Worm (Caenorhabditis elegans) whole organism, L1 larva: ENCODE results near the gene F59B10.2.

Experiments used
- C04F5.9 ChIP-seq: sonication (generic microtip); optimal IDR thresholded peaks from 2 replicates; lab custom pipeline; 2016; ENCODE audit warnings: missing genetic modification characterization, missing compliant biosample characterization
- C16A3.4 ChIP-seq: fragments of 150-350 bp; optimal IDR thresholded peaks from 2 replicates; lab custom pipeline; 2014; ENCODE audit warnings: missing biosample characterization, missing genetic modification characterization
- C34B4.2 ChIP-seq: sonication (generic microtip); optimal IDR thresholded peaks from 2 replicates; lab custom pipeline; 2017; ENCODE audit warnings: mild to moderate bottlenecking, missing genetic modification characterization, missing compliant biosample characterization
- F16B12.6 ChIP-seq: fragments of 150-350 bp; optimal IDR thresholded peaks from 2 replicates; lab custom pipeline; 2014; ENCODE audit warnings: missing biosample characterization, missing genetic modification characterization
- aha-1 ChIP-seq: fragments of 150-350 bp; optimal IDR thresholded peaks from 2 replicates; lab custom pipeline; 2014; ENCODE audit warnings: missing biosample characterization, missing genetic modification characterization
- alr-1 ChIP-seq: fragments of 200-800 bp; sonication (Bioruptor generic); optimal IDR thresholded peaks from 2 replicates; lab custom pipeline; 2018; ENCODE audit warnings: borderline replicate concordance, mild to moderate bottlenecking, missing genetic modification characterization, missing compliant biosample characterization
- ama-1 ChIP-seq: fragments of 150-350 bp; optimal IDR thresholded peaks from 2 replicates; lab custom pipeline; 2014
- ceh-63 ChIP-seq: fragments of 200-800 bp; sonication (Bioruptor generic); optimal IDR thresholded peaks from 2 replicates; lab custom pipeline; 2018; ENCODE audit warnings: mild to moderate bottlenecking, missing genetic modification characterization, missing compliant biosample characterization
- ceh-8 ChIP-seq: fragments of 200-800 bp; sonication (Bioruptor generic); optimal IDR thresholded peaks from 2 replicates; lab custom pipeline; 2018; ENCODE audit warnings: mild to moderate bottlenecking, missing genetic modification characterization, moderate library complexity, missing compliant biosample characterization
- ceh-82 ChIP-seq, 3 experiments: fragments of 150-350 bp in 1 of 3; sonication (generic microtip) in 2 of 3; optimal IDR thresholded peaks; 2 replicates each; lab custom pipeline; 2014 to 2017; ENCODE audit warnings: missing biosample characterization in 3 of 3, missing genetic modification characterization in 3 of 3
- ceh-88 ChIP-seq: fragments of 200-800 bp; sonication (Bioruptor generic); IDR thresholded peaks from 2 replicates; pipeline ENCODE4 v1.3.6; 2022; ENCODE audit warnings: missing genetic modification characterization, missing compliant biosample characterization
- ceh-90 ChIP-seq: sonication (generic microtip); optimal IDR thresholded peaks from 2 replicates; lab custom pipeline; 2016; ENCODE audit warnings: missing genetic modification characterization, missing compliant biosample characterization
- dpl-1 ChIP-seq, 3 experiments: fragments of 150-350 bp in 2 of 3; sonication (generic microtip) in 1 of 3; optimal IDR thresholded peaks; 2 replicates each; lab custom pipeline; 2014 to 2017; ENCODE audit warnings: missing biosample characterization in 3 of 3, missing genetic modification characterization in 3 of 3, missing genetic modification reagents in 3 of 3
- efl-1 ChIP-seq, 4 experiments: fragments of 150-350 bp; optimal IDR thresholded peaks in 3 of 4; peaks in 1 of 4; 1 replicate in 1 of 4; 2 replicates in 3 of 4; lab custom pipeline; 2014; ENCODE audit warnings: missing biosample characterization in 2 of 4, missing genetic modification characterization in 2 of 4, missing genetic modification reagents in 2 of 4
- efl-3 ChIP-seq: fragments of 200-800 bp; sonication (Bioruptor generic); optimal IDR thresholded peaks from 2 replicates; lab custom pipeline; 2018; ENCODE audit warnings: mild to moderate bottlenecking, missing genetic modification characterization, missing compliant biosample characterization
- egl-13 ChIP-seq: sonication (generic microtip); optimal IDR thresholded peaks from 2 replicates; lab custom pipeline; 2016; ENCODE audit warnings: missing genotype, missing genetic modification reagents, missing genetic modification characterization, missing compliant biosample characterization
- egl-27 ChIP-seq, 2 experiments: fragments of 150-350 bp in 1 of 2; sonication (generic microtip); optimal IDR thresholded peaks; 3 replicates each; lab custom pipeline; 2017 to 2018; ENCODE audit warnings: missing biosample characterization in 2 of 2, missing genetic modification characterization in 2 of 2, missing genetic modification reagents in 2 of 2
- ets-5 ChIP-seq: fragments of 200-800 bp; sonication (Bioruptor generic); IDR thresholded peaks from 2 replicates; pipeline ENCODE4 v1.3.6; 2022; ENCODE audit warnings: missing genetic modification characterization, missing compliant biosample characterization
- fos-1 ChIP-seq: fragments of 150-350 bp; optimal IDR thresholded peaks from 2 replicates; lab custom pipeline; 2014; ENCODE audit warnings: missing biosample characterization, missing genetic modification characterization
- hlh-4 ChIP-seq: sonication (generic microtip); optimal IDR thresholded peaks from 2 replicates; lab custom pipeline; 2016; ENCODE audit warnings: mild to moderate bottlenecking, missing genetic modification characterization, missing compliant biosample characterization
- hpl-2 ChIP-seq: fragments of 150-350 bp; optimal IDR thresholded peaks from 2 replicates; lab custom pipeline; 2014; ENCODE audit warnings: missing biosample characterization, missing genetic modification reagents, missing genetic modification characterization
- irx-1 ChIP-seq: sonication (generic microtip); optimal IDR thresholded peaks from 2 replicates; lab custom pipeline; 2016; ENCODE audit warnings: missing genetic modification characterization, missing compliant biosample characterization
- isw-1 ChIP-seq: fragments of 200-800 bp; sonication (Bioruptor generic); IDR thresholded peaks from 2 replicates; pipeline ENCODE4 v1.3.6; 2022; ENCODE audit warnings: missing genetic modification characterization, missing compliant biosample characterization
- jun-1 ChIP-seq: fragments of 150-350 bp; optimal IDR thresholded peaks from 2 replicates; lab custom pipeline; 2014; ENCODE audit warnings: missing biosample characterization, missing genetic modification reagents, missing genetic modification characterization
- lin-13 ChIP-seq: fragments of 150-350 bp; optimal IDR thresholded peaks from 2 replicates; lab custom pipeline; 2014; ENCODE audit warnings: missing biosample characterization, missing genetic modification reagents, missing genetic modification characterization
- lin-14 ChIP-seq: fragments of 200-800 bp; sonication (Bioruptor generic); optimal IDR thresholded peaks from 2 replicates; lab custom pipeline; 2018; ENCODE audit warnings: mild to moderate bottlenecking, missing genetic modification characterization, moderate library complexity, missing compliant biosample characterization
- lin-15B ChIP-seq: fragments of 150-350 bp; sonication (generic microtip); optimal IDR thresholded peaks from 3 replicates; lab custom pipeline; 2014; ENCODE audit warnings: missing biosample characterization, missing genetic modification characterization
- lin-39 ChIP-seq: fragments of 150-350 bp; optimal IDR thresholded peaks from 2 replicates; lab custom pipeline; 2014; ENCODE audit warnings: missing biosample characterization, missing genetic modification reagents, missing genetic modification characterization
- lir-3 ChIP-seq: sonication (generic microtip); optimal IDR thresholded peaks from 2 replicates; lab custom pipeline; 2016; ENCODE audit warnings: mild to moderate bottlenecking, missing genetic modification characterization, moderate library complexity, missing compliant biosample characterization; ENCODE audit not compliant: poor library complexity
- lsy-2 ChIP-seq, 2 experiments: fragments of 150-350 bp; optimal IDR thresholded peaks; 2 replicates each; lab custom pipeline; 2014; ENCODE audit warnings: missing biosample characterization in 2 of 2, missing genetic modification characterization in 2 of 2
- mdl-1 ChIP-seq, 2 experiments: fragments of 150-350 bp; optimal IDR thresholded peaks; 2 replicates each; lab custom pipeline; 2014 to 2017; ENCODE audit warnings: missing biosample characterization in 2 of 2, missing genetic modification characterization in 2 of 2, inconsistent platforms in 1 of 2
- mef-2 ChIP-seq: fragments of 150-350 bp; optimal IDR thresholded peaks from 2 replicates; lab custom pipeline; 2014; ENCODE audit warnings: missing biosample characterization, missing genetic modification characterization
- mep-1 ChIP-seq: fragments of 150-350 bp; optimal IDR thresholded peaks from 2 replicates; lab custom pipeline; 2014; ENCODE audit warnings: missing biosample characterization, missing genetic modification characterization
- nhr-12 ChIP-seq: sonication (generic microtip); optimal IDR thresholded peaks from 2 replicates; lab custom pipeline; 2017; ENCODE audit warnings: missing biosample characterization, missing genetic modification characterization
- nhr-19 ChIP-seq: fragments of 200-800 bp; sonication (Bioruptor generic); conservative IDR thresholded peaks from 2 replicates; pipeline ENCODE4 v1.3.6; 2022; ENCODE audit warnings: missing genetic modification characterization, missing compliant biosample characterization
- nhr-237 ChIP-seq: fragments of 150-350 bp; optimal IDR thresholded peaks from 2 replicates; lab custom pipeline; 2014; ENCODE audit warnings: missing biosample characterization, missing genetic modification characterization
- nhr-71 ChIP-seq: sonication (generic microtip); optimal IDR thresholded peaks from 2 replicates; lab custom pipeline; 2016; ENCODE audit warnings: mild to moderate bottlenecking, missing genetic modification characterization, moderate library complexity, missing compliant biosample characterization
- nhr-77 ChIP-seq: fragments of 150-350 bp; optimal IDR thresholded peaks from 2 replicates; lab custom pipeline; 2014; ENCODE audit warnings: missing biosample characterization, missing genetic modification characterization
- nhr-85 ChIP-seq: sonication (generic microtip); peaks from one replicate; lab custom pipeline; 2016; ENCODE audit warnings: missing genetic modification characterization, inconsistent platforms, missing compliant biosample characterization
- nhr-90 ChIP-seq: sonication (generic microtip); optimal IDR thresholded peaks from 2 replicates; lab custom pipeline; 2016; ENCODE audit warnings: mild to moderate bottlenecking, missing genetic modification characterization, missing compliant biosample characterization; ENCODE audit not compliant: poor library complexity
- pag-3 ChIP-seq: sonication (generic microtip); optimal IDR thresholded peaks from 2 replicates; lab custom pipeline; 2017; ENCODE audit warnings: missing genetic modification characterization, mild to moderate bottlenecking, missing compliant biosample characterization, antibody characterized with exemption, borderline replicate concordance; ENCODE audit not compliant: insufficient read depth
- skn-1 ChIP-seq: fragments of 150-350 bp; optimal IDR thresholded peaks from 2 replicates; lab custom pipeline; 2014; ENCODE audit warnings: missing biosample characterization, missing genetic modification characterization
- sptf-1 ChIP-seq: fragments of 150-350 bp; optimal IDR thresholded peaks from 2 replicates; lab custom pipeline; 2014; ENCODE audit warnings: missing biosample characterization, missing genetic modification characterization
- swsn-7 ChIP-seq: sonication (generic microtip); optimal IDR thresholded peaks from 2 replicates; lab custom pipeline; 2016; ENCODE audit warnings: missing genetic modification characterization, missing compliant biosample characterization
- tlp-1 ChIP-seq: fragments of 150-350 bp; optimal IDR thresholded peaks from 2 replicates; lab custom pipeline; 2014; ENCODE audit warnings: missing biosample characterization, missing genetic modification characterization
- unc-30 ChIP-seq: sonication (generic microtip); optimal IDR thresholded peaks from 2 replicates; lab custom pipeline; 2017; ENCODE audit warnings: missing biosample characterization, missing genetic modification characterization
- unc-62 ChIP-seq: fragments of 150-350 bp; optimal IDR thresholded peaks from 2 replicates; lab custom pipeline; 2014; ENCODE audit warnings: missing biosample characterization, missing genetic modification reagents, missing genetic modification characterization
- vab-15 ChIP-seq: sonication (generic microtip); optimal IDR thresholded peaks from 2 replicates; lab custom pipeline; 2017; ENCODE audit warnings: missing genotype, mild to moderate bottlenecking, missing genetic modification characterization, missing compliant biosample characterization
- zag-1 ChIP-seq: fragments of 150-350 bp; optimal IDR thresholded peaks from 2 replicates; lab custom pipeline; 2014; ENCODE audit warnings: missing biosample characterization, missing genetic modification characterization
- zip-4 ChIP-seq: fragments of 200-800 bp; sonication (Bioruptor generic); optimal IDR thresholded peaks from 2 replicates; lab custom pipeline; 2018; ENCODE audit warnings: mild to moderate bottlenecking, missing genetic modification characterization, moderate library complexity, missing compliant biosample characterization
- ztf-4 ChIP-seq: fragments of 150-350 bp; optimal IDR thresholded peaks from 2 replicates; lab custom pipeline; 2014; ENCODE audit warnings: missing biosample characterization, missing genetic modification characterization

The F59B10.2 gene

DNA sequence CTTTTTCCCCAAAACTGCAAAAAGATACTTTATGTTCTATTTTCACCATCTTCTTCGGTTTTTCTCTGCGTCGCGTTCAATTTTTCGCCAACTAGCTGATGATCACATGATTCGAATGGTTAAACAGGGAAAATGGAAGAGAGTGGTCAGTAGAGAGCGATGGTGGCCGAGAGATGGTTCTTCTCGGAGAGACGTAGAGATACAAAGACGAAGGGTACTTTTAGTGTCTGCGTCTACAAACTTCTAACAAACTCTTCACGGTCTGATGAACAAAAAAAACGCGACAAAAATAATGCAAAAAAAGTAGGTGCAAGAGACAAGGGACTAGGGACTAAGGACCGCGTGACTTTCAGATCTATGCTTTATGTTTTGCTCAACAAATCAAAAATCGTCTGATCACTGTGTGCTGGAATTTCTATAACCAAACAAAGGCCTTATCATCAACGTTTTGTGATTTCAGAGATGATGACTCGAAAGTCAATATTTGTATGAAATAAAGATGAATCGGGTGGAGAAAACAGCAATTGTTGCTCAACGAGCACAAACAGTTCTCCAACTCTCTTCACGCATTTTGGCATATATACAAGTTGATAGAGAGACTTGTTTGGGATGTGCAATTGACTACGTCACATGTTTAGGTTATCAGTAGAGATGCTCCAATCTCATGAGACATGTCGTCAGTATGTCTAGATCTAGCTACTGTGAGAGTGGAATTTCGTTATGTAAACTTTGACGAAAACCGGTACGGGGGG lies 42.5 kb upstream of the F59B10.2 start:
- TF ChIP-seq mep-1 (tag; lab: Kevin White, UChicago) (peak; percentile 99), skn-1 (peak; percentile 96), mdl-1 (tag; optimal IDR thresholded peaks at IDR 0.05; lab: Kevin White, UChicago) (peak; percentile 32 to 96), lsy-2 (tag; optimal IDR thresholded peaks at IDR 0.05; lab: Kevin White, UChicago) (peak; percentile 92 to 96), ets-5 (GFP tag; lab: Robert Waterston, UW) (no peak), vab-15 (peak; percentile 21), efl-3 (GFP tag; lab: Kevin White, UChicago) (peak; percentile 33), zip-4 (GFP tag; lab: Kevin White, UChicago) (peak; percentile 63), egl-13 (peak; percentile 81), isw-1 (peak; percentile 80), ceh-63 (GFP tag; lab: Kevin White, UChicago) (peak; percentile 21), lin-14 (GFP tag; lab: Kevin White, UChicago) (peak; percentile 99), hlh-4 (no peak), ceh-8 (GFP tag; lab: Kevin White, UChicago) (peak; percentile 85), lin-15B (tag; lab: Kevin White, UChicago) (no peak), ama-1 (lab: Kevin White, UChicago) (peak; percentile 97), sptf-1 (tag; lab: Kevin White, UChicago) (no peak), lin-13 (GFP tag; lab: Kevin White, UChicago) (peak; percentile 95), irx-1 (tag; lab: Kevin White, UChicago) (peak; percentile 91), lir-3 (tag; lab: Kevin White, UChicago) (peak; percentile 81), dpl-1 (GFP tag; optimal IDR thresholded peaks at IDR 0.05; lab: Kevin White, UChicago) (peak; percentile 67 to 75 (median 72)), nhr-71 (tag; lab: Kevin White, UChicago) (peak; percentile 99), alr-1 (tag; lab: Kevin White, UChicago) (no peak), nhr-77 (tag; lab: Kevin White, UChicago) (peak; percentile 89), lin-39 (tag; lab: Kevin White, UChicago) (peak; percentile 85), egl-27 (tag; optimal IDR thresholded peaks at IDR 0.05; lab: Kevin White, UChicago) (peak; percentile 75 to 94), unc-62 (GFP tag; lab: Kevin White, UChicago) (no peak), ceh-90 (peak; percentile 11), fos-1 (tag; lab: Kevin White, UChicago) (peak; percentile 91), pag-3 (tag; lab: Kevin White, UChicago) (no peak), nhr-85 (tag; lab: Kevin White, UChicago) (peak; percentile 100), swsn-7 (tag; lab: Kevin White, UChicago) (peak; percentile 96), tlp-1 (tag; lab: Kevin White, UChicago) (no peak), nhr-237 (peak; percentile 92), aha-1 (tag; lab: Kevin White, UChicago) (peak; percentile 87), ceh-88 (GFP tag; lab: Robert Waterston, UW) (peak; percentile 76), C34B4.2 (tag; lab: Kevin White, UChicago) (no peak), ceh-82 (tag; optimal IDR thresholded peaks at IDR 0.05; lab: Kevin White, UChicago) (peak; percentile 81 to 88 (median 87)), F16B12.6 (tag; lab: Kevin White, UChicago) (peak; percentile 49), ztf-4 (peak; percentile 95), efl-1 (optimal IDR thresholded peaks at IDR 0.05; lab: Kevin White, UChicago) (peak; percentile 87 to 91), efl-1 (GFP tag; optimal IDR thresholded peaks at IDR 0.05 in 1 of 2; lab: Kevin White, UChicago) (peak; percentile 60 to 97), C16A3.4 (tag; lab: Kevin White, UChicago) (peak; percentile 87), nhr-12 (tag; lab: Kevin White, UChicago) (no peak), hpl-2 (peak; percentile 93), zag-1 (tag; lab: Kevin White, UChicago) (peak; percentile 63), nhr-19 (GFP tag; lab: Robert Waterston, UW) (peak; percentile 94), mef-2 (tag; lab: Kevin White, UChicago) (peak; percentile 94), jun-1 (peak; percentile 95), C04F5.9 (tag; lab: Kevin White, UChicago) (peak; percentile 82), nhr-90 (peak; percentile 95), unc-30 (tag; lab: Kevin White, UChicago) (no peak)
